Worm (Caenorhabditis elegans): ENCODE results near the gene gfrp-1.

ce11 chrIV:210591-210990, 7.2 kb downstream of the gfrp-1 start:
- TF ChIP-seq ztf-29 (GFP tag; IDR thresholded peaks at IDR 0.05) (no peak), ref-1 (GFP tag; conservative IDR thresholded peaks at IDR 0.05) (no peak), klf-2 (GFP tag; conservative IDR thresholded peaks at IDR 0.05) (no peak), ztf-23 (GFP tag; IDR thresholded peaks at IDR 0.05) (no peak), flt-1 (GFP tag; IDR thresholded peaks at IDR 0.05) (no peak), tab-1 (GFP tag; IDR thresholded peaks at IDR 0.05) (no peak), cog-1 (tag; optimal IDR thresholded peaks at IDR 0.05) (peak; percentile 27), T22C8.4 (GFP tag; IDR thresholded peaks at IDR 0.05) (no peak), med-1 (GFP tag; optimal IDR thresholded peaks at IDR 0.05; ENCODE audit: insufficient read depth) (no peak)

Data from whole organism, midembryonic.